Fruit fly (Drosophila melanogaster): Measurements from ENCODE around the gene Ctl2.

The Ctl2 gene

dm6 chr3R:29124128-29124527 lies 958 bp downstream of the Ctl2 start (continued):
- peak; percentile 2 for TF ChIP-seq CG10654 (GFP tag; optimal IDR thresholded peaks at IDR 0.05)
- peak; percentile 73 for TF ChIP-seq ttk (GFP tag; IDR thresholded peaks at IDR 0.05)
- TF ChIP-seq grn (GFP tag; optimal IDR thresholded peaks at IDR 0.05), result peak; percentile 81
- TF ChIP-seq ATbp (GFP tag; optimal IDR thresholded peaks at IDR 0.05), result peak; percentile 62
- TF ChIP-seq corto (GFP tag; optimal IDR thresholded peaks at IDR 0.05), result no peak
- TF ChIP-seq zfh2 (GFP tag; optimal IDR thresholded peaks at IDR 0.05), result peak; percentile 76
- TF ChIP-seq CG11695 (GFP tag; IDR thresholded peaks at IDR 0.05), result peak; percentile 77
- no peak for TF ChIP-seq CG4707 (GFP tag; optimal IDR thresholded peaks at IDR 0.05)
- peak; percentile 20 for TF ChIP-seq CG15514 (GFP tag; optimal IDR thresholded peaks at IDR 0.05)
- no peak for TF ChIP-seq CG10565 (GFP tag; optimal IDR thresholded peaks at IDR 0.05)
- peak; percentile 4 for TF ChIP-seq CG1647 (GFP tag; optimal IDR thresholded peaks at IDR 0.05)
- no peak for TF ChIP-seq Dll (GFP tag; IDR thresholded peaks at IDR 0.05; ENCODE audit: partially characterized antibody)
- TF ChIP-seq CG10209 (GFP tag; optimal IDR thresholded peaks at IDR 0.05), result peak; percentile 43
- peak; percentile 54; the same call in 1 of the 2 replicates for TF ChIP-seq GATAe (GFP tag; conservative IDR thresholded peaks at IDR 0.05)
- TF ChIP-seq stwl (tag; optimal IDR thresholded peaks at IDR 0.05), result no peak
- no peak for TF ChIP-seq CG15479 (GFP tag; optimal IDR thresholded peaks at IDR 0.05)
- TF ChIP-seq insv (GFP tag; optimal IDR thresholded peaks at IDR 0.05), result no peak
- TF ChIP-seq Taf1 (GFP tag; IDR thresholded peaks at IDR 0.05), result peak; percentile 52; the same call in 1 of the 2 replicates
- TF ChIP-seq Dfd (GFP tag; optimal IDR thresholded peaks at IDR 0.05), result no peak
- no peak for TF ChIP-seq Jarid2 (GFP tag; optimal IDR thresholded peaks at IDR 0.05)
- TF ChIP-seq CG32767 (GFP tag; IDR thresholded peaks at IDR 0.05), result peak; percentile 56; the same call in 1 of the 2 replicates
- TF ChIP-seq eyg (GFP tag; optimal IDR thresholded peaks at IDR 0.05), result no peak
- no peak for TF ChIP-seq ash1 (GFP tag; optimal IDR thresholded peaks at IDR 0.05)
- TF ChIP-seq dati (GFP tag; IDR thresholded peaks at IDR 0.05), result no peak
- peak; percentile 32 for TF ChIP-seq CG16863 (GFP tag; optimal IDR thresholded peaks at IDR 0.05)
- peak; percentile 43 for TF ChIP-seq CG13775 (GFP tag; optimal IDR thresholded peaks at IDR 0.05)
- TF ChIP-seq CG14667 (GFP tag; IDR thresholded peaks at IDR 0.05), result peak; percentile 72
- TF ChIP-seq CG4820 (GFP tag; optimal IDR thresholded peaks at IDR 0.05), result peak; percentile 49
- peak; percentile 54 for TF ChIP-seq CG16815 (GFP tag; optimal IDR thresholded peaks at IDR 0.05)
- TF ChIP-seq al (GFP tag; IDR thresholded peaks at IDR 0.05), result peak; percentile 68
- peak; percentile 46 for TF ChIP-seq maf-S (GFP tag; optimal IDR thresholded peaks at IDR 0.05)
- TF ChIP-seq CG12104 (GFP tag; optimal IDR thresholded peaks at IDR 0.05), result peak; percentile 39
- TF ChIP-seq hbn (GFP tag; IDR thresholded peaks at IDR 0.05; ENCODE audit: partially characterized antibody), result no peak
- peak; percentile 51 for TF ChIP-seq CG17385 (GFP tag; optimal IDR thresholded peaks at IDR 0.05)
- TF ChIP-seq CG10267 (tag; optimal IDR thresholded peaks at IDR 0.05), result peak; percentile 40
- peak; percentile 74 for TF ChIP-seq CG11247 (GFP tag; IDR thresholded peaks at IDR 0.05)
- no peak for TF ChIP-seq lov (optimal IDR thresholded peaks at IDR 0.05)
- TF ChIP-seq lov (GFP tag; IDR thresholded peaks at IDR 0.05), result peak; percentile 86
- TF ChIP-seq fd102C (GFP tag; optimal IDR thresholded peaks at IDR 0.05), result no peak
- TF ChIP-seq dysf (GFP tag; IDR thresholded peaks at IDR 0.05), result peak; percentile 76
- peak; percentile 78 for TF ChIP-seq CG32532 (GFP tag; IDR thresholded peaks at IDR 0.05)
- peak; percentile 95 for TF ChIP-seq Med (GFP tag)
- TF ChIP-seq usp (GFP tag; optimal IDR thresholded peaks at IDR 0.05), result no peak
- peak; percentile 87 for TF ChIP-seq ken (GFP tag; IDR thresholded peaks at IDR 0.05)
- TF ChIP-seq CG2712 (tag; optimal IDR thresholded peaks at IDR 0.05), result peak; percentile 70
- peak; percentile 74 for TF ChIP-seq CG9932 (GFP tag; IDR thresholded peaks at IDR 0.05)
- 0 out of 3 replicates have a peak, but pooled peaks have one; percentile 37 for TF ChIP-seq CG11560 (tag; IDR thresholded peaks at IDR 0.05)
- TF ChIP-seq hkb (optimal IDR thresholded peaks at IDR 0.05), result no peak
- peak; percentile 67 for TF ChIP-seq hkb (GFP tag; IDR thresholded peaks at IDR 0.05)
- TF ChIP-seq crc (GFP tag; optimal IDR thresholded peaks at IDR 0.05), result peak; percentile 3
- TF ChIP-seq Hmx (GFP tag; optimal IDR thresholded peaks at IDR 0.05), result no peak
- TF ChIP-seq CG8388 (GFP tag; optimal IDR thresholded peaks at IDR 0.05), result peak; percentile 71
